Worm (Caenorhabditis elegans) whole organism, L2 larva: Measurements from ENCODE around the gene C02D5.2.

Experiments used
- F13H6.1 ChIP-seq: sonication (generic microtip); optimal IDR thresholded peaks from 2 replicates; lab custom pipeline; 2016; ENCODE audit warnings: missing genetic modification characterization, missing compliant biosample characterization
- R02D3.7 ChIP-seq: fragments of 150-350 bp; optimal IDR thresholded peaks from 2 replicates; lab custom pipeline; 2014; ENCODE audit warnings: missing biosample characterization, missing genetic modification characterization
- Y55F3AM.14 ChIP-seq: fragments of 200-800 bp; sonication (Bioruptor generic); optimal IDR thresholded peaks from 2 replicates; lab custom pipeline; 2018; ENCODE audit warnings: mild to moderate bottlenecking, missing genetic modification characterization, missing compliant biosample characterization
- alr-1 ChIP-seq: fragments of 150-350 bp; optimal IDR thresholded peaks from 2 replicates; lab custom pipeline; 2014; ENCODE audit warnings: missing biosample characterization, missing genetic modification characterization
- aly-2 ChIP-seq: fragments of 150-350 bp; optimal IDR thresholded peaks from 2 replicates; lab custom pipeline; 2014; ENCODE audit warnings: missing biosample characterization, missing genetic modification characterization
- blmp-1 ChIP-seq: sonication (generic microtip); optimal IDR thresholded peaks from 2 replicates; lab custom pipeline; 2017; ENCODE audit warnings: missing genetic modification characterization, mild to moderate bottlenecking, missing compliant biosample characterization, antibody characterized with exemption, moderate library complexity; ENCODE audit not compliant: insufficient read depth
- ceh-16 ChIP-seq: fragments of 150-350 bp; optimal IDR thresholded peaks from 2 replicates; lab custom pipeline; 2014; ENCODE audit warnings: missing biosample characterization, missing genetic modification characterization
- ceh-82 ChIP-seq: fragments of 150-350 bp; optimal IDR thresholded peaks from 2 replicates; lab custom pipeline; 2014; ENCODE audit warnings: missing biosample characterization, missing genetic modification characterization
- crh-2 ChIP-seq: sonication (generic microtip); optimal IDR thresholded peaks from 2 replicates; lab custom pipeline; 2017; ENCODE audit warnings: missing biosample characterization, missing genetic modification characterization
- dmd-4 ChIP-seq: sonication (generic microtip); optimal IDR thresholded peaks from 2 replicates; lab custom pipeline; 2017; ENCODE audit warnings: missing biosample characterization, missing genetic modification characterization
- egl-27 ChIP-seq: sonication (generic microtip); optimal IDR thresholded peaks from 3 replicates; lab custom pipeline; 2017; ENCODE audit warnings: missing biosample characterization, missing genetic modification reagents, missing genetic modification characterization
- elt-1 ChIP-seq: fragments of 150-350 bp; optimal IDR thresholded peaks from 2 replicates; lab custom pipeline; 2014; ENCODE audit warnings: missing biosample characterization, missing genetic modification characterization
- elt-3 ChIP-seq: sonication (generic microtip); optimal IDR thresholded peaks from 2 replicates; lab custom pipeline; 2017; ENCODE audit warnings: missing biosample characterization, missing genetic modification characterization
- gmeb-1 ChIP-seq: fragments of 150-350 bp; optimal IDR thresholded peaks from 2 replicates; lab custom pipeline; 2014; ENCODE audit warnings: missing biosample characterization, missing genetic modification characterization
- lin-39 ChIP-seq: fragments of 150-350 bp; optimal IDR thresholded peaks from 2 replicates; lab custom pipeline; 2014; ENCODE audit warnings: missing biosample characterization, missing genetic modification reagents, missing genetic modification characterization
- lsy-2 ChIP-seq, 2 experiments: fragments of 150-350 bp in 1 of 2; sonication (generic microtip) in 1 of 2; optimal IDR thresholded peaks; 2 replicates each; lab custom pipeline; 2014 to 2017; ENCODE audit warnings: missing biosample characterization in 2 of 2, missing genetic modification characterization in 2 of 2
- mbf-1 ChIP-seq: sonication (generic microtip); optimal IDR thresholded peaks from 2 replicates; lab custom pipeline; 2017; ENCODE audit warnings: missing biosample characterization, missing genetic modification characterization
- mdl-1 ChIP-seq, 2 experiments: fragments of 150-350 bp in 1 of 2; sonication (generic microtip) in 1 of 2; optimal IDR thresholded peaks; 2 replicates each; lab custom pipeline; 2017; ENCODE audit warnings: missing biosample characterization in 2 of 2, missing genetic modification characterization in 2 of 2
- nhr-10 ChIP-seq: sonication (generic microtip); optimal IDR thresholded peaks from 2 replicates; lab custom pipeline; 2017; ENCODE audit warnings: missing biosample characterization, missing genetic modification characterization
- nhr-12 ChIP-seq: fragments of 150-350 bp; optimal IDR thresholded peaks from 2 replicates; lab custom pipeline; 2014; ENCODE audit warnings: missing biosample characterization, missing genetic modification characterization
- nhr-129 ChIP-seq: fragments of 150-350 bp; optimal IDR thresholded peaks from 2 replicates; lab custom pipeline; 2014; ENCODE audit warnings: missing biosample characterization, missing genetic modification characterization
- nhr-21 ChIP-seq: fragments of 150-350 bp; optimal IDR thresholded peaks from 2 replicates; lab custom pipeline; 2014; ENCODE audit warnings: missing biosample characterization, missing genetic modification characterization
- nhr-23 ChIP-seq: fragments of 150-350 bp; optimal IDR thresholded peaks from 2 replicates; lab custom pipeline; 2014; ENCODE audit warnings: missing biosample characterization, missing genetic modification reagents, missing genetic modification characterization
- nhr-237 ChIP-seq: fragments of 150-350 bp; optimal IDR thresholded peaks from 2 replicates; lab custom pipeline; 2014; ENCODE audit warnings: missing biosample characterization, missing genetic modification characterization
- nhr-25 ChIP-seq: fragments of 150-350 bp; sonication (generic microtip); optimal IDR thresholded peaks from 3 replicates; lab custom pipeline; 2014; ENCODE audit warnings: missing biosample characterization, missing genetic modification characterization
- nhr-6 ChIP-seq: fragments of 150-350 bp; optimal IDR thresholded peaks from 2 replicates; lab custom pipeline; 2014; ENCODE audit warnings: missing biosample characterization, missing genetic modification characterization
- nhr-77 ChIP-seq: fragments of 150-350 bp; optimal IDR thresholded peaks from 2 replicates; lab custom pipeline; 2014; ENCODE audit warnings: missing biosample characterization, missing genetic modification characterization
- peb-1 ChIP-seq: fragments of 150-350 bp; optimal IDR thresholded peaks from 2 replicates; lab custom pipeline; 2014; ENCODE audit warnings: missing biosample characterization, missing genetic modification characterization
- sem-4 ChIP-seq: fragments of 150-350 bp; optimal IDR thresholded peaks from 2 replicates; lab custom pipeline; 2014; ENCODE audit warnings: missing biosample characterization, missing genetic modification reagents, missing genetic modification characterization
- sma-3 ChIP-seq: sonication (generic microtip); optimal IDR thresholded peaks from 2 replicates; lab custom pipeline; 2016; ENCODE audit warnings: missing genetic modification reagents, missing genetic modification characterization, missing compliant biosample characterization
- unc-39 ChIP-seq: fragments of 150-350 bp; optimal IDR thresholded peaks from 2 replicates; lab custom pipeline; 2014; ENCODE audit warnings: missing biosample characterization, missing genetic modification characterization
- unc-55 ChIP-seq: fragments of 150-350 bp; sonication (generic microtip); optimal IDR thresholded peaks from 3 replicates; lab custom pipeline; 2014; ENCODE audit warnings: missing biosample characterization, missing genetic modification reagents, missing genetic modification characterization
- unc-62 ChIP-seq: fragments of 150-350 bp; optimal IDR thresholded peaks from 2 replicates; lab custom pipeline; 2014; ENCODE audit warnings: missing biosample characterization, missing genetic modification reagents, missing genetic modification characterization
- zag-1 ChIP-seq: fragments of 150-350 bp; optimal IDR thresholded peaks from 2 replicates; lab custom pipeline; 2014; ENCODE audit warnings: missing biosample characterization, missing genetic modification characterization
- ztf-4 ChIP-seq: fragments of 150-350 bp; optimal IDR thresholded peaks from 2 replicates; lab custom pipeline; 2014; ENCODE audit warnings: missing biosample characterization, missing genetic modification characterization

C02D5.2 gene

DNA sequence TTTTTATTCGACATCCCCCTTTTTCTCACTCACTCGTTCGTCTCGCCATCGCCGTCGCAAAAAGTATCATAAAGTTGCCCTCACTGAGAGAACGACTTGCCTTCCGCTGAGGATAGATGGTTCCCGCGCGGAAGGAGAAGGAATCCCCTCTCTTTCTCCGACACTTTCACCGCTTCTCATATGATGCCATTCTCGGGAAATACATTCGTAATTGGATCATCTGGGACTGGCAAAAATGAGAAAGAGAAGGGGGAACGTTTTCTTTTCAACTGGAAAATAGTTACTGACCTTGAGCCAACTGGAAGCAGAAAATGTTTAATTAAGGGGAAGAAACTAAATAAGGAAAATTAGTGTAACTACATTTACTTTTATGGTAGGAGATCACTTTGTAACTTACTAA, 14.7 kb downstream of the C02D5.2 start:
- TF ChIP-seq aly-2 (no peak), nhr-25 (tag; lab: Kevin White, UChicago) (peak; percentile 35), nhr-12 (tag; lab: Kevin White, UChicago) (no peak), elt-3 (tag; lab: Kevin White, UChicago) (no peak), ceh-82 (tag; lab: Kevin White, UChicago) (no peak), nhr-10 (tag; lab: Kevin White, UChicago) (no peak), blmp-1 (tag; lab: Kevin White, UChicago) (peak; percentile 49), nhr-77 (tag; lab: Kevin White, UChicago) (no peak), unc-62 (GFP tag; lab: Kevin White, UChicago) (no peak), nhr-6 (tag; lab: Kevin White, UChicago) (no peak), dmd-4 (tag; lab: Kevin White, UChicago) (no peak), zag-1 (tag; lab: Kevin White, UChicago) (no peak), nhr-23 (tag; lab: Kevin White, UChicago) (no peak), elt-1 (tag; lab: Kevin White, UChicago) (no peak), F13H6.1 (tag; lab: Kevin White, UChicago) (no peak), alr-1 (tag; lab: Kevin White, UChicago) (no peak), sma-3 (GFP tag; lab: Kevin White, UChicago) (no peak)

DNA sequence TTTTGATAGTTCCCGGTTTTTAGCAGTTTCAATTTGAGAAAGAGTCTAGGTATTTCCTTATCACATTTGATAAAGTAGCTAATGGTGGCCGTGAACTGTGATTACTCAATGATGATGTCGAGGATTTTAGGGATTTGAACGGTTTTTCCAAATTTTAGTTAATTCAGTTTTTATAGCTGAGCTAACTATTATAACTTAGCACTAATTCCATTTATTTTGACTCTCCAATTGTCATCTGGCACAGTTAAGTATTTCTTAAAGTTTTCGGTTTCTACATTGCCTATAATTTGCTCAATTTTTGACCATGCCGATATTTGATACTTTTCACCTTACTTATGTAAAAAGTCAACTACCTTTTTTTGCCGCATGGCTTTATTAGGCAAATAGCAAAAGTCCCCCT, 16.2 kb downstream of the C02D5.2 start:
- TF ChIP-seq unc-39 (tag; lab: Kevin White, UChicago) (no peak), nhr-129 (tag; lab: Kevin White, UChicago) (no peak), crh-2 (tag; lab: Kevin White, UChicago) (no peak), blmp-1 (tag; lab: Kevin White, UChicago) (no peak), nhr-12 (tag; lab: Kevin White, UChicago) (no peak), sem-4 (tag; lab: Kevin White, UChicago) (no peak), alr-1 (tag; lab: Kevin White, UChicago) (no peak), egl-27 (tag; lab: Kevin White, UChicago) (no peak), lin-39 (no peak), zag-1 (tag; lab: Kevin White, UChicago) (no peak), gmeb-1 (no peak), dmd-4 (tag; lab: Kevin White, UChicago) (no peak), ztf-4 (tag; lab: Kevin White, UChicago) (no peak), Y55F3AM.14 (GFP tag; lab: Kevin White, UChicago) (no peak), peb-1 (tag; lab: Kevin White, UChicago) (no peak), unc-55 (GFP tag; lab: Kevin White, UChicago) (no peak), unc-62 (GFP tag; lab: Kevin White, UChicago) (no peak), mdl-1 (tag; optimal IDR thresholded peaks at IDR 0.05; lab: Kevin White, UChicago) (no peak)
- TF ChIP-seq, all 48 proteins: peak for 0

DNA sequence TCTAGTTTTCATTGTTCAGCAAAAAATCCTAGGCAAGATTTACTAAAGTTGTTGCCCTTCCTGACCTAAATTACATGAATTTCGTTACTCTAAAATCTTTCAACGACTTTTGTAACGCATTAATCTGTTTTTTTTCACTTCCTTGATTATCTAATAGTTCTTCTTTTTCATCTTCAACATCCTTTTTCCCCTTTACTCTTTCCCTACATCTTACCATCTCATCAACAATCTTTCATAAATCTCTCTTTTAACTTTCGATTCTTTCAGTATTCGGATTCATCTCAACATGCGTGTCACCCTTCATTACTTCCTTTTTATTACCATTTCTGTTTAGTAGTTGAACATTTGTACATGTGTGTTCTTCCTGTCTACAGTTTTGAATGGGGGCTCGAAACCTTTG, 16.7 kb downstream of the C02D5.2 start:
- TF ChIP-seq elt-1 (tag; lab: Kevin White, UChicago) (peak; percentile 35), blmp-1 (tag; lab: Kevin White, UChicago) (peak; percentile 68), sma-3 (GFP tag; lab: Kevin White, UChicago) (no peak)

DNA sequence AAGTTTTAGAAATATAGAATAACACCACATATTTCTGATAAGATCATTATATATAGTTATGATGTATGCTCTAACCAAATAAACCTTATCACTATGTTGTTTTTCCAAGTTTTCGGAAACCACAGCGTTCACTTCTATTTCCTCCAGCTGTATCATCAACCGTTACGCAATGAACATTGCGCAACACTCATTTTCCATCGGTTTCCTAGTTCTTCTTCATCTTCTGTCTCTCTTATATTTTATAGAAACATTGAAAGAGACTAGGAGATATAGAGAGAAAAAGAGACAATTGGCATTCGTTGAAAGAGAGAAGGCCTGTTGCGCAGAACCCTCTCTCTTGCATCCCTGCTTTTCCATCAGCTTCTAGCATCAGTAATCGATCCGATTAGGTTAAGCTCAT, 17.2 kb downstream of the C02D5.2 start:
- TF ChIP-seq sma-3 (GFP tag; lab: Kevin White, UChicago) = no peak
- no peak for TF ChIP-seq Y55F3AM.14 (GFP tag; lab: Kevin White, UChicago)
- peak; percentile 34 for TF ChIP-seq nhr-21
- TF ChIP-seq R02D3.7 = no peak
- no peak for TF ChIP-seq nhr-237 (tag; lab: Kevin White, UChicago)
- no peak for TF ChIP-seq crh-2 (tag; lab: Kevin White, UChicago)
- no peak for TF ChIP-seq lin-39
- TF ChIP-seq lsy-2 (tag; optimal IDR thresholded peaks at IDR 0.05; lab: Kevin White, UChicago) = no peak
- TF ChIP-seq alr-1 (tag; lab: Kevin White, UChicago) = no peak
- TF ChIP-seq mbf-1 (tag; lab: Kevin White, UChicago) = no peak
- no peak for TF ChIP-seq ceh-16 (tag; lab: Kevin White, UChicago)
- peak; percentile 15 for TF ChIP-seq egl-27 (tag; lab: Kevin White, UChicago)
- TF ChIP-seq F13H6.1 (tag; lab: Kevin White, UChicago) = no peak
- TF ChIP-seq unc-55 (GFP tag; lab: Kevin White, UChicago) = no peak
- TF ChIP-seq, all 48 proteins: peak for 2
